Fruit fly (Drosophila melanogaster) whole organism, wandering third instar larva: ENCODE data around the gene CAH4.
A peak's percentile ranks its signal among the peaks of the same experiment; 100 is the strongest.

Experiments used
- Abd-B ChIP-seq: fragments of >200 bp; optimal IDR thresholded peaks from 2 replicates; lab custom pipeline; 2017; ENCODE audit warnings: missing biosample characterization, missing genetic modification characterization
- CG32264 ChIP-seq: fragments of 200-800 bp; sonication (Bioruptor generic); optimal IDR thresholded peaks from 2 replicates; lab custom pipeline; 2016; ENCODE audit warnings: missing biosample characterization, missing genetic modification characterization
- CG9705 ChIP-seq: fragments of 200-800 bp; sonication (Bioruptor generic); optimal IDR thresholded peaks from 2 replicates; lab custom pipeline; 2018; ENCODE audit warnings: missing biosample characterization, mild to moderate bottlenecking, missing genetic modification characterization
- CrebA ChIP-seq: fragments of 200-800 bp; sonication (Bioruptor generic); optimal IDR thresholded peaks from 2 replicates; lab custom pipeline; 2016; ENCODE audit warnings: missing biosample characterization, mild to moderate bottlenecking, missing genetic modification characterization, borderline replicate concordance
- Dfd ChIP-seq: fragments of >200 bp; optimal IDR thresholded peaks from 2 replicates; lab custom pipeline; 2017; ENCODE audit warnings: missing biosample characterization, missing genetic modification characterization
- Dif ChIP-seq: fragments of 200-275, 200-300 bp; sonication (Bioruptor generic); optimal IDR thresholded peaks from 2 replicates; lab custom pipeline; 2018; ENCODE audit warnings: missing biosample characterization, missing genetic modification characterization; ENCODE audit not compliant: partially characterized antibody
- GATAd ChIP-seq: sonication (Bioruptor generic); optimal IDR thresholded peaks from 2 replicates; lab custom pipeline; 2016; ENCODE audit warnings: missing biosample characterization, missing genetic modification characterization
- HLH106 ChIP-seq: fragments of 200-800 bp; optimal IDR thresholded peaks from 3 replicates; lab custom pipeline; 2019; ENCODE audit warnings: missing biosample characterization, mild to moderate bottlenecking, missing genetic modification characterization, moderate library complexity
- Hnf4 ChIP-seq: fragments of 200-800 bp; sonication (Bioruptor generic); optimal IDR thresholded peaks from 2 replicates; lab custom pipeline; 2016; ENCODE audit warnings: missing biosample characterization, mild to moderate bottlenecking, missing genetic modification characterization
- Hr78 ChIP-seq: fragments of >200 bp; optimal IDR thresholded peaks from 2 replicates; lab custom pipeline; 2017; ENCODE audit warnings: missing biosample characterization, missing genetic modification characterization
- Hr83 ChIP-seq: fragments of 200-300 bp; sonication (Bioruptor generic); optimal IDR thresholded peaks from 2 replicates; lab custom pipeline; 2016; ENCODE audit warnings: missing biosample characterization, mild to moderate bottlenecking, missing genetic modification characterization, moderate library complexity; ENCODE audit not compliant: poor library complexity, severe bottlenecking
- Jra ChIP-seq: sonication (Bioruptor generic); optimal IDR thresholded peaks from 2 replicates; lab custom pipeline; 2016; ENCODE audit warnings: missing biosample characterization, missing genetic modification characterization
- Myc ChIP-seq: fragments of >200 bp; optimal IDR thresholded peaks from 2 replicates; lab custom pipeline; 2017
- OdsH ChIP-seq: fragments of 200-800 bp; sonication (Bioruptor generic); optimal IDR thresholded peaks from 2 replicates; lab custom pipeline; 2016; ENCODE audit warnings: missing biosample characterization, mild to moderate bottlenecking, missing genetic modification characterization
- Rel ChIP-seq, 2 experiments: fragments of 200-800 bp; sonication (Bioruptor generic) in 1 of 2; optimal IDR thresholded peaks; 2 replicates in 1 of 2; 3 replicates in 1 of 2; lab custom pipeline; 2016 to 2019; ENCODE audit warnings: mild to moderate bottlenecking in 2 of 2, missing biosample characterization in 2 of 2, missing genetic modification characterization in 2 of 2, moderate library complexity in 1 of 2
- Sp1 ChIP-seq: fragments of 200-800 bp; sonication (Bioruptor generic); optimal IDR thresholded peaks from 3 replicates; lab custom pipeline; 2019; ENCODE audit warnings: missing biosample characterization, mild to moderate bottlenecking, missing genetic modification characterization, moderate library complexity
- brk ChIP-seq: fragments of 200-800 bp; sonication (Bioruptor generic); optimal IDR thresholded peaks from 2 replicates; lab custom pipeline; 2016; ENCODE audit warnings: missing biosample characterization, mild to moderate bottlenecking, missing genetic modification characterization
- dl ChIP-seq, 2 experiments: fragments of 175-275, 200-275 bp in 1 of 2; fragments of 200-275 bp in 1 of 2; sonication (Bioruptor generic); optimal IDR thresholded peaks; lab custom pipeline; 2018; ENCODE audit warnings: mild to moderate bottlenecking in 2 of 2, missing biosample characterization in 2 of 2, missing genetic modification characterization in 2 of 2, moderate library complexity in 2 of 2; ENCODE audit not compliant: partially characterized antibody in 2 of 2, insufficient read depth in 1 of 2
- dmrt93B ChIP-seq: fragments of 200-800 bp; sonication (Bioruptor generic); optimal IDR thresholded peaks from 2 replicates; lab custom pipeline; 2018; ENCODE audit warnings: missing biosample characterization, mild to moderate bottlenecking, missing genetic modification characterization
- dsf ChIP-seq: sonication (Bioruptor generic); optimal IDR thresholded peaks from 2 replicates; lab custom pipeline; 2016; ENCODE audit warnings: missing biosample characterization, missing genetic modification characterization, borderline replicate concordance
- ey ChIP-seq: fragments of 200-800 bp; sonication (Bioruptor generic); optimal IDR thresholded peaks from 2 replicates; lab custom pipeline; 2016; ENCODE audit warnings: missing biosample characterization, missing genetic modification characterization
- foxo ChIP-seq, 2 experiments: fragments of 200-800 bp; sonication (Bioruptor generic); optimal IDR thresholded peaks; 2 replicates in 1 of 2; 3 replicates in 1 of 2; lab custom pipeline; 2016 to 2017; ENCODE audit warnings: missing biosample characterization in 2 of 2, missing genetic modification characterization in 2 of 2
- fru ChIP-seq: fragments of 200-800 bp; sonication (Bioruptor generic); optimal IDR thresholded peaks from 3 replicates; lab custom pipeline; 2016; ENCODE audit warnings: missing biosample characterization, mild to moderate bottlenecking, missing genetic modification characterization
- h ChIP-seq: fragments of 200-800 bp; sonication (Bioruptor generic); optimal IDR thresholded peaks from 3 replicates; lab custom pipeline; 2016; ENCODE audit warnings: missing biosample characterization, mild to moderate bottlenecking, missing genetic modification characterization
- lola ChIP-seq: fragments of >200 bp; optimal IDR thresholded peaks from 2 replicates; lab custom pipeline; 2017; ENCODE audit warnings: missing biosample characterization, missing genetic modification characterization
- psq ChIP-seq: fragments of 200-800 bp; sonication (Bioruptor generic); optimal IDR thresholded peaks from 3 replicates; lab custom pipeline; 2017; ENCODE audit warnings: missing biosample characterization, mild to moderate bottlenecking, missing genetic modification characterization, moderate library complexity
- rgr ChIP-seq: fragments of 200-800 bp; sonication (Bioruptor generic); optimal IDR thresholded peaks from 3 replicates; lab custom pipeline; 2016; ENCODE audit warnings: missing biosample characterization, mild to moderate bottlenecking, missing genetic modification characterization
- sage ChIP-seq: fragments of 200-800 bp; sonication (Bioruptor generic); optimal IDR thresholded peaks from 2 replicates; lab custom pipeline; 2016; ENCODE audit warnings: missing biosample characterization, mild to moderate bottlenecking, missing genetic modification characterization
- sv ChIP-seq: fragments of 200-800 bp; sonication (Bioruptor generic); optimal IDR thresholded peaks from 3 replicates; lab custom pipeline; 2016; ENCODE audit warnings: missing biosample characterization, missing genetic modification characterization
- tai ChIP-seq: sonication (Bioruptor generic); optimal IDR thresholded peaks from 2 replicates; lab custom pipeline; 2016; ENCODE audit warnings: missing biosample characterization, missing genetic modification characterization
- usp ChIP-seq: fragments of >200 bp; optimal IDR thresholded peaks from 2 replicates; lab custom pipeline; 2017; ENCODE audit warnings: missing biosample characterization, missing genetic modification characterization
- woc ChIP-seq: sonication (Bioruptor generic); optimal IDR thresholded peaks from 2 replicates; lab custom pipeline; 2016; ENCODE audit warnings: missing biosample characterization, mild to moderate bottlenecking, missing genetic modification characterization

The CAH4 gene

DNA sequence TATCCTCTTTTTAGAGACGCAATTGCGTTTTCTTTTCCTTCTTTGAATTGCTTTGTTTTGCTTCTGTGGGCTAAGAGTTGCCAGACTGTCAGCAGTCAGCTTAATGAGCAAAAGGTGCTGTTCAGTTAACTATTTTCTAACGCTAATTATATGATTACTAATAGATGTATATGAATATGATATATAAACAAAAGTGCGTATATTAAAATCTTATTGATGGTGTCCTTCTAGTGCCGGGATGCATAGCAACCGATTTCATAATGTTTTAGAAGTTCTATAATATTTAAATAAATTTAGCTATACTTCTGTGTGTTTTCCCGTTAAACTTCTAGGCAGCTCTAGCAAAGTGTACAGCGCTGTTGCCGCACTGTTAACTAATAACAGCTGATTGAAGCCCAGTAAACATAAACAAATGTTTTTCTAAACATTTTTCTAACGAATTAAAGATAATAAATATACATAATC is 27.4 kb downstream of the CAH4 start, which contains the start of the genes Kaz and CG43273:
Kaz (minus strand) TSS at position 73 of the 465 bp plus-strand sequence.
CG43273 (plus strand) TSS at position 415 of the 465 bp plus-strand sequence.
- TF ChIP-seq Hnf4 (GFP tag; lab: Kevin White, UChicago) (no peak), sage (GFP tag; lab: Kevin White, UChicago) (peak; percentile 68), h (GFP tag; lab: Kevin White, UChicago) (no peak), OdsH (GFP tag; lab: Kevin White, UChicago) (peak; percentile 49), woc (GFP tag; lab: Kevin White, UChicago) (peak; percentile 78), Jra (GFP tag; lab: Kevin White, UChicago) (no peak), Myc (lab: Kevin White, UChicago) (peak; percentile 99), Abd-B (GFP tag; lab: Kevin White, UChicago) (no peak), foxo (GFP tag; optimal IDR thresholded peaks at IDR 0.05; lab: Kevin White, UChicago) (peak in 1 of 2 experiments; percentile 68), tai (GFP tag; lab: Kevin White, UChicago) (no peak), CG9705 (peak; percentile 64), HLH106 (tag; lab: Kevin White, UChicago) (peak; percentile 81), sv (GFP tag; lab: Kevin White, UChicago) (peak; percentile 15), psq (peak; percentile 75), Sp1 (GFP tag; lab: Kevin White, UChicago) (no peak), ey (GFP tag; lab: Kevin White, UChicago) (peak; percentile 42)
- TF ChIP-seq, all 38 proteins: peak for 10

DNA sequence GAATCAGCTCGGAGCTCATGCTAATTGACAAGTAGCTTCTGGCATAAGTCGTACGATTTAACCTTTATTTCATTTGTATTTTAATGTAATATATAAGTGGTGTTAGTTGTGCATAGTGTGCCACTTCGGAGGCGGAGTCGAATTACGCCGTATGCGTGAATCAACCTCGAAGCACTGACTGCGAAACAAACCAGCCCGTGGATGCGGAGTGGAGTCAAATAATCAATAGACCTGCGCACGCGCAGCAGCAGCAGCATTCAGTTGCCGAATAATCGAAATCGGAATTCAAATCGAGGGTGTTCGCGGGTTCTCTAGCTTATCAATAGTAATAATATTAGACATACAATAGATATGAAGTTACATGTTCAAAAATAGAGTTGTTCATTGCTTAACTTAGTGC is 29.1 kb downstream of the CAH4 start, which contains the start of gene RabX4:
RabX4 (minus strand) TSS at position 176 of the 400 bp plus-strand sequence.
- TF ChIP-seq Dfd (no peak), Dif (GFP tag; lab: Kevin White, UChicago) (no peak), Hnf4 (GFP tag; lab: Kevin White, UChicago) (no peak), dl (GFP tag; optimal IDR thresholded peaks at IDR 0.05; lab: Kevin White, UChicago; ENCODE audit: insufficient read depth in 1 of 2, partially characterized antibody in 2 of 2) (no peak), CG32264 (GFP tag; lab: Kevin White, UChicago) (no peak), woc (GFP tag; lab: Kevin White, UChicago) (no peak), Jra (GFP tag; lab: Kevin White, UChicago) (no peak), OdsH (GFP tag; lab: Kevin White, UChicago) (no peak), tai (GFP tag; lab: Kevin White, UChicago) (no peak), sv (GFP tag; lab: Kevin White, UChicago) (no peak), dsf (no peak), Myc (lab: Kevin White, UChicago) (no peak)

DNA sequence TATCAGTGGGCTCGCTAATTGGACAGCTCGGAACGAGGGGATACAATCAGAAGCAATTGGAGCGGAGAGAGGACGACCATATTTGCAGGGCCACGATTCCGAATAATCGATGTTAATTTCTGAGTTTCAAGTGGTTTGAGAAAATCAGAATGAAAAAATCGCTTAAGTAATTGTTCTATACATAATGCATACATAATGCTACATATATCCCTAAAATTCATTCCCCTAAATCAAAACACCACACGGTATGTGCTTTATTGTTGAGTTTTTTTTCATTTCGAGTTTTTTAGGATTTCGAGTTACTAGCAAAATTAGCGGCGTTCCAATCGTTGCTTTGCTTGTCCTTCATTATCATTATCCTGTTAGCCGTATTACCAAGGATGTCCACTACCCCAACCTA is 31.8 kb downstream of the CAH4 start, which contains the start of gene niki:
niki (minus strand) TSS at position 101 of the 400 bp plus-strand sequence.
- no peak for TF ChIP-seq dmrt93B
- no peak for TF ChIP-seq CG9705
- no peak for TF ChIP-seq fru
- TF ChIP-seq, all 38 proteins: peak for 0

DNA sequence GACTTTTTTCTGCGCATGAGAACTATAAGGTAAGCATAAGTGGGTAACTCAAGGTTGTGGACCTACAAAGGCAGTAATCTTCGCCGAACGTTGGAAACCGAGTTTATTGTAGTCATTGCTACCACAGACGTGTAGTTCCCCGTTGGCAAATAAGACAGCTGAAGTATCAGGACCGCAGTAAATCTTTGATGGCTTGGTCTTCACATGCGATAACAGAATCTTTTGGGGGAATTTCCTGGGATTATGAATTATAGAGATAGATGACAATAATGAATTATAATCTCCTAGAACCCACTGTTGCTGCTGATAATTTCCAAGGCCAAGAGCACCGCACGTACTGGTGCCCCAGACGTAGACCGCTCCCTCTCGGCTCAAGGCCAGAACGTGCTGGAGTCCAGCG is 34.3 kb downstream of the CAH4 start:
- TF ChIP-seq Rel (GFP tag; optimal IDR thresholded peaks at IDR 0.05; lab: Kevin White, UChicago), result no peak
- TF ChIP-seq Rel (tag; optimal IDR thresholded peaks at IDR 0.05; lab: Kevin White, UChicago), result peak; percentile 96
- no peak for TF ChIP-seq tai (GFP tag; lab: Kevin White, UChicago)
- TF ChIP-seq Dif (GFP tag; lab: Kevin White, UChicago), result no peak
- no peak for TF ChIP-seq foxo (GFP tag; optimal IDR thresholded peaks at IDR 0.05; lab: Kevin White, UChicago)

DNA sequence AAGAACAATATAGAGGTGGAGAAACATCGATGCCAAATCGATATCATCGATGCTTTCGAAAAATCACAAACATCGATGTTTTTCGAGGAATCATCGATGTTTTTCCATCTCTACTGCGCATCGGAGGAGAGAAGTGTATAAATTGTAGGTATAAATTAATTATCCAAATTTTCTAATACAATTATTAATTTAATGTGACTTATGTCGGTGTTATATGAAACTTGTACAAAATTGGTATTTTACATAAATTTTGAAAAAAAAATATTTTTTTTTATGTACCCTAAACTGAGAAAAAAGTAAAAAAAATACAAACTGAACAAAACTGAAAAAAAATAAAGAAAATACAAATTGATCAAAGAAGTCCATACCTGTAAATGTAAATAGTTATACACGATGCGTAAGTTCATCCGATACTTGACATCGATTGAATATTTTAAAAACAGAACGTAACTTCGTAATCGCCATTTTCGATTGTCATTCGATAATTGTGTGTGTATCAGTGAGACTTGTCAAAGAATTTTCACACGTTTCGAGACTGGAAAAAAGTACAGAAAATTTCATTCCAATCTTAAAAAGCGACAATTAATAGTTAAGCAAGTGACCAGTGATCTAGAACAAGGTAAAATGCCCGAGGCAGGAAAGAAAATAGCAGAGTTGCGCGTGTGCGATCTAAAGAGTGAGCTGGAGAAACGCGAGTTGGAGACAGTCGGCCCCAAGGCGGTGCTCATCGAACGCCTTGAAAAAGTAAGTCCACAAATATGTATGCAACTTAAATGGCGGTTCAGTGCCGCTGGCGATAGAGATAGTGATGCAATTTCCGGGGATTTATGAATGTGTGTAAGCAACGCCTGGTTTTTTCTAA is 40.1 kb downstream of the CAH4 start, which contains the start of the genes CG5808 and Saf-B:
CG5808 (minus strand) TSS at position 15 of the 862 bp plus-strand sequence.
Saf-B (plus strand) TSS at position 472 of the 862 bp plus-strand sequence.
- TF ChIP-seq ey (GFP tag; lab: Kevin White, UChicago) (no peak), fru (no peak), psq (peak; percentile 27), CrebA (GFP tag; lab: Kevin White, UChicago) (no peak), Jra (GFP tag; lab: Kevin White, UChicago) (no peak), OdsH (GFP tag; lab: Kevin White, UChicago) (no peak), Dfd (no peak), usp (no peak), sv (GFP tag; lab: Kevin White, UChicago) (no peak), GATAd (GFP tag; lab: Kevin White, UChicago) (no peak), Rel (GFP tag; optimal IDR thresholded peaks at IDR 0.05; lab: Kevin White, UChicago) (no peak), Rel (tag; optimal IDR thresholded peaks at IDR 0.05; lab: Kevin White, UChicago) (peak; percentile 19), tai (GFP tag; lab: Kevin White, UChicago) (no peak), Hr78 (GFP tag; lab: Kevin White, UChicago) (no peak), brk (no peak), Hr83 (GFP tag; lab: Kevin White, UChicago) (peak; percentile 22), lola (no peak), rgr (GFP tag; lab: Kevin White, UChicago) (no peak)
